Worm (Caenorhabditis elegans) whole organism, L2 larva: ENCODE results near the gene ZC487.1.

Source experiments
- ZK546.5 ChIP-seq: sonication (generic microtip); optimal IDR thresholded peaks from 2 replicates; lab custom pipeline; 2017; ENCODE audit warnings: missing biosample characterization, missing genetic modification characterization
- ama-1 ChIP-seq: fragments of 150-350 bp; optimal IDR thresholded peaks from 2 replicates; lab custom pipeline; 2018; ENCODE audit warnings: inconsistent platforms
- ceh-82 ChIP-seq: fragments of 150-350 bp; optimal IDR thresholded peaks from 2 replicates; lab custom pipeline; 2014; ENCODE audit warnings: missing biosample characterization, missing genetic modification characterization
- egl-27 ChIP-seq: sonication (generic microtip); optimal IDR thresholded peaks from 3 replicates; lab custom pipeline; 2017; ENCODE audit warnings: missing biosample characterization, missing genetic modification reagents, missing genetic modification characterization
- fos-1 ChIP-seq: fragments of 150-350 bp; optimal IDR thresholded peaks from 2 replicates; lab custom pipeline; 2014; ENCODE audit warnings: missing biosample characterization, missing genetic modification characterization
- lin-13 ChIP-seq: fragments of 150-350 bp; optimal IDR thresholded peaks from 2 replicates; lab custom pipeline; 2014; ENCODE audit warnings: missing biosample characterization, missing genetic modification reagents, missing genetic modification characterization
- lin-39 ChIP-seq: fragments of 150-350 bp; optimal IDR thresholded peaks from 2 replicates; lab custom pipeline; 2014; ENCODE audit warnings: missing biosample characterization, missing genetic modification reagents, missing genetic modification characterization
- mab-5 ChIP-seq: fragments of 150-350 bp; optimal IDR thresholded peaks from 2 replicates; lab custom pipeline; 2014; ENCODE audit warnings: missing biosample characterization, missing genetic modification characterization
- nhr-12 ChIP-seq: fragments of 150-350 bp; optimal IDR thresholded peaks from 2 replicates; lab custom pipeline; 2014; ENCODE audit warnings: missing biosample characterization, missing genetic modification characterization
- nhr-25 ChIP-seq: fragments of 150-350 bp; sonication (generic microtip); optimal IDR thresholded peaks from 3 replicates; lab custom pipeline; 2014; ENCODE audit warnings: missing biosample characterization, missing genetic modification characterization
- ztf-4 ChIP-seq: fragments of 150-350 bp; optimal IDR thresholded peaks from 2 replicates; lab custom pipeline; 2014; ENCODE audit warnings: missing biosample characterization, missing genetic modification characterization

DNA sequence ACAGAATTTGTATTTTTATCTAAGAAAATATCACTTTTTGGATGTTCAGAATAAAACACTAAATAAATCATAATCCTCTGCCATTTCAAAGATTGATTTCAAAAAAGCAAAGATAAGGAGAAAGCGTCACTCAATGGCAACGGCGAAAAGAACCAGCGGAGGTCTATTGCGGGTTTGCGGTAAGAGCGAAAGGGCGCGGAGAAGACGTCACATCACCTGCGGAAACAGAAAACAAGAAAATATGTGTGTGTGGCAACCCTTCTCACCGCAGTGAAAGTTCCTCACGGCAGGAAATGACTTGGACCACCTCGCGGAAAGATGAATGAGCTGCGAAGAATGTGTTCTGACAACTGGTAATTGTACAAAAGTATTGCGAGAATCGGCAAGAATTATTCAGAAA, 27.5 kb upstream of the ZC487.1 start:
- TF ChIP-seq lin-13 (no peak), ztf-4 (tag; lab: Kevin White, UChicago) (no peak), mab-5 (tag; lab: Kevin White, UChicago) (no peak), egl-27 (no peak), nhr-12 (tag; lab: Kevin White, UChicago) (no peak), fos-1 (tag; lab: Kevin White, UChicago) (no peak), nhr-25 (tag; lab: Kevin White, UChicago) (no peak), ZK546.5 (tag; lab: Kevin White, UChicago) (no peak), lin-39 (tag; lab: Kevin White, UChicago) (no peak), ama-1 (lab: Kevin White, UChicago) (no peak), ceh-82 (tag; lab: Kevin White, UChicago) (no peak)
